Fruit fly (Drosophila melanogaster) whole organism: Measurements from ENCODE around the gene RhoGAP19D.
"Not testable (repeated sequence)": the region's sequence is repeated elsewhere in the genome, so short reads cannot be mapped to it uniquely, and the experiment has no call there.

Experiments
- CG8478 ChIP-seq: fragments of >200 bp; optimal IDR thresholded peaks from 2 replicates; lab custom pipeline; 2018; ENCODE audit warnings: inconsistent platforms
- Dll ChIP-seq: fragments of >200 bp; optimal IDR thresholded peaks from 2 replicates; lab custom pipeline; 2017
- EcR ChIP-seq, 2 experiments: fragments of >200 bp; optimal IDR thresholded peaks; 2 replicates each; lab custom pipeline; 2017; ENCODE audit warnings: missing biosample characterization in 2 of 2, missing genetic modification characterization in 2 of 2, missing genetic modification reagents in 2 of 2
- pan ChIP-seq: fragments of >200 bp; optimal IDR thresholded peaks from 2 replicates; lab custom pipeline; 2017
- psq ChIP-seq: fragments of >200 bp; optimal IDR thresholded peaks from 2 replicates; lab custom pipeline; 2017
- usp ChIP-seq: fragments of >200 bp; optimal IDR thresholded peaks from 2 replicates; lab custom pipeline; 2017; ENCODE audit warnings: missing biosample characterization, missing genetic modification characterization, mixed read lengths

Gene RhoGAP19D

dm6 chrX:20448828-20449427 lies 61.6 kb downstream of the RhoGAP19D start, which contains the start of gene tbc:
Gene tbc (plus strand): TSS chrX:20449331.
- TF ChIP-seq EcR (GFP tag; optimal IDR thresholded peaks at IDR 0.05; lab: Kevin White, UChicago) = no peak
- TF ChIP-seq pan (lab: Kevin White, UChicago) = no peak
- TF ChIP-seq psq (lab: Kevin White, UChicago) = no peak

dm6 chrX:20447865-20448584 lies 62.5 kb downstream of the RhoGAP19D start:
- TF ChIP-seq usp (GFP tag; lab: Kevin White, UChicago) = no peak
- no peak for TF ChIP-seq EcR (GFP tag; optimal IDR thresholded peaks at IDR 0.05; lab: Kevin White, UChicago)
- TF ChIP-seq pan (lab: Kevin White, UChicago) = no peak
- no peak for TF ChIP-seq psq (lab: Kevin White, UChicago)

DNA sequence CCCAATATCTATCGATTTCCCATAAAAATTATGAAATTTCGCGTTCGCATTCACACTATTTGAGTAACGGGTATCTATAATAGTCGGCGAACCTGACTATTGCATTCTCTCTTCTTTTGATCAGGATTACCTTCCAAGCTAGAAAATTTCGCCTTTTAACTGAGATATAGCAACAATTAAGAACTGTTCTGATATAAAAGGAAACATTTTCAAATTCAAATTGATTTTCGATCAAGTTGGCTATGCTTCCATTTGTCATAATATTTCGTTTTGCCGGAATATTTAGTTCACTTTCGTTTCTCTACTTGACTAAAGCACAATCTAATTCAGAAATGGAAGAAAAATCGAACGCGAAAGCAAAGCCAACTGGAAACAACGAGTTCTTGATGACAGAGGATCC lies 64.4 kb downstream of the RhoGAP19D start, which contains the start of gene CG42578:
Gene CG42578, plus strand, starts transcription at position 301 of the 400 bp plus-strand sequence.
- not testable (repeated sequence) for TF ChIP-seq usp (GFP tag; lab: Kevin White, UChicago); psq (lab: Kevin White, UChicago); Dll

- no peak for TF ChIP-seq psq (lab: Kevin White, UChicago)
- no peak for TF ChIP-seq EcR (GFP tag; optimal IDR thresholded peaks at IDR 0.05; lab: Kevin White, UChicago)
- no peak for TF ChIP-seq usp (GFP tag; lab: Kevin White, UChicago)
- no peak for TF ChIP-seq CG8478
- TF ChIP-seq pan (lab: Kevin White, UChicago) = no peak
- no peak for TF ChIP-seq Dll
These were observed 73.6 kb downstream of the RhoGAP19D start for dm6 chrX:20436866-20437265.

dm6 chrX:20434534-20434933 lies 76.0 kb downstream of the RhoGAP19D start:
- TF ChIP-seq pan (lab: Kevin White, UChicago) (no peak), Dll (no peak), usp (GFP tag; lab: Kevin White, UChicago) (no peak), psq (lab: Kevin White, UChicago) (no peak), CG8478 (no peak)

dm6 chrX:20433345-20434332 lies 76.9 kb downstream of the RhoGAP19D start, which contains the start of gene CG1695:
Gene CG1695 (plus strand): TSS chrX:20433950.
- no peak for TF ChIP-seq usp (GFP tag; lab: Kevin White, UChicago)
- no peak for TF ChIP-seq EcR (GFP tag; optimal IDR thresholded peaks at IDR 0.05; lab: Kevin White, UChicago)
- TF ChIP-seq Dll = no peak
- no peak for TF ChIP-seq psq (lab: Kevin White, UChicago)
- no peak for TF ChIP-seq pan (lab: Kevin White, UChicago)
- TF ChIP-seq CG8478 = no peak

- TF ChIP-seq pan (lab: Kevin White, UChicago) (no peak), CG8478 (no peak), usp (GFP tag; lab: Kevin White, UChicago) (no peak), EcR (GFP tag; optimal IDR thresholded peaks at IDR 0.05; lab: Kevin White, UChicago) (no peak)
These were observed 80.9 kb downstream of the RhoGAP19D start, which contains the start of the genes CG11710 and mal for dm6 chrX:20429482-20430204. Gene CG11710 (minus strand): TSS chrX:20429673. Gene mal (plus strand): TSS chrX:20429675.

- TF ChIP-seq psq (lab: Kevin White, UChicago) (no peak), CG8478 (no peak), Dll (no peak)
These were observed 83.7 kb downstream of the RhoGAP19D start, which contains the start of gene CG15456 for dm6 chrX:20426818-20427217. Gene CG15456 (minus strand): TSS chrX:20427042.

DNA sequence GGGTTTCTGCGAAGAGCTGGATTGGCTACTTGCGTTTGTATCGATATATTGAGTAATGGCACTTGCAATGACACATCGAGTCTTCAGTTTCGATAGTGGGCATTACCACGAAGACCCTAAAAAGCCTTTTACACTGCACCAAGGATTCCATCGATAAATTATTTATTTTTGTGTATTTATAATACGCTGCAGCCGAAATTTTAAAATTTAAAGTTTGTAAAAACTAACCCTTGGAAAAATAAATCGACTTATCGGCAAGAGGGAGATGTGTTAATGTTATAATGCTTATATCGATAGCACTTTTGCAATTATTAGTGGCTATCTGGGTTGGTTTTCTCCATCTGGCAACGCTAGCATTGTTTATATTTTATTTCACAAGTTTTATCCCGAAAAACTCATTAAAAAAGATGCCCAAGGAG lies 86.7 kb downstream of the RhoGAP19D start, which contains the start of the genes Pp4-19C and cactin:
Gene Pp4-19C, minus strand, starts transcription at position 256 of the 419 bp plus-strand sequence.
Gene cactin, plus strand, starts transcription at position 323 of the 419 bp plus-strand sequence.
- TF ChIP-seq CG8478 = no peak
- no peak for TF ChIP-seq EcR (GFP tag; optimal IDR thresholded peaks at IDR 0.05; lab: Kevin White, UChicago)
- TF ChIP-seq Dll = no peak
- no peak for TF ChIP-seq usp (GFP tag; lab: Kevin White, UChicago)
- no peak for TF ChIP-seq pan (lab: Kevin White, UChicago)
- TF ChIP-seq psq (lab: Kevin White, UChicago) = no peak

dm6 chrX:20423158-20423557 lies 87.3 kb downstream of the RhoGAP19D start:
- TF ChIP-seq EcR (GFP tag; optimal IDR thresholded peaks at IDR 0.05; lab: Kevin White, UChicago) (no peak), CG8478 (no peak), psq (lab: Kevin White, UChicago) (no peak), Dll (no peak), pan (lab: Kevin White, UChicago) (no peak), usp (GFP tag; lab: Kevin White, UChicago) (no peak)
